Fruit fly (Drosophila melanogaster): Measurements from ENCODE around the gene CG42831.

DNA sequence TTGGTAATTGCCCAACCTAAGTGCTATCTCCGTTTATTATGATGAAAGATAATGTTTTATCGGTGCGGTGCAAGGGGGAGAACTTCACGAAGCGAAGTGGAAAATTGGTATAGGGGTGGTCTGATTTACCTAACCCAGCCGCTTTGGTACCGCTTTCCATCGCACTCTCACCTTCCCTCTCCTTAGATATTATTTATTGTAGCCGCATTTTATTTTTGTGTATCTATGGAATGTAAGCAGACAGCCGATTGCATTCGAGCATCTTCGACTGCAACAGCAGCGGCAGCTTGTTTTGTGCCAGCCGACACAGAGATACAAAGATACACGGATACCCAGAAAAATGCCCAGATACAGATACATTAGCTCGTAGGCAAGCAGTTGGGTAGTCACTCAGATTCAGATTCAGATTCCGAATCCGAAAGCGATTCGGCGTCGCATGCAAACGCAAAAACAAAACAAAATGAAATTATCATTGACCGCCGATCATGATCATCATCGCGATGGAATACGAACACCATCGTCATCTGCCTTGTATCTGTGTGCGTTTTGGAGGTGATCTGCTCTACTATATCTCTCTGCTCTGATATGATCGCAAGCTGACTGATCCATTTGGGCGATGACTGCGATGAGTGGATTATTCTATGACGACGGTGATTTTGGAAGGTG lies 34.2 kb downstream of the CG42831 start:
- TF ChIP-seq CG4730 (GFP tag; IDR thresholded peaks at IDR 0.05) (no peak), CG4424 (GFP tag; optimal IDR thresholded peaks at IDR 0.05) (no peak), Dref (GFP tag; IDR thresholded peaks at IDR 0.05) (no peak), pum (GFP tag; optimal IDR thresholded peaks at IDR 0.05) (no peak)

Data from whole organism, embryonic.